Worm (Caenorhabditis elegans) whole organism, mixed stage, embryonic: Measurements from ENCODE around the gene clec-229.
"Not testable (repeated sequence)": the region's sequence is repeated elsewhere in the genome, so short reads cannot be mapped to it uniquely, and the experiment has no call there.

Source experiments
- bed-3 ChIP-seq: fragments of 200-800 bp; sonication (Bioruptor generic); optimal IDR thresholded peaks from 3 replicates; lab custom pipeline; 2018; ENCODE audit warnings: mild to moderate bottlenecking, missing genetic modification characterization, moderate library complexity, missing compliant biosample characterization
- ceh-39 ChIP-seq: fragments of 150-350 bp; optimal IDR thresholded peaks from 2 replicates; lab custom pipeline; 2014; ENCODE audit warnings: missing biosample characterization, missing genetic modification characterization
- ceh-43 ChIP-seq: fragments of 200-800 bp; sonication (Bioruptor generic); optimal IDR thresholded peaks from 2 replicates; lab custom pipeline; 2018; ENCODE audit warnings: mild to moderate bottlenecking, missing genetic modification characterization, moderate library complexity, missing compliant biosample characterization
- ceh-83 ChIP-seq: fragments of 200-800 bp; sonication (Bioruptor generic); optimal IDR thresholded peaks from 2 replicates; lab custom pipeline; 2018; ENCODE audit warnings: mild to moderate bottlenecking, missing genetic modification characterization, missing compliant biosample characterization
- cnd-1 ChIP-seq: fragments of 200-800 bp; sonication (Bioruptor generic); optimal IDR thresholded peaks from 2 replicates; lab custom pipeline; 2018; ENCODE audit warnings: mild to moderate bottlenecking, missing genetic modification characterization, missing compliant biosample characterization
- drap-1 ChIP-seq: fragments of 200-800 bp; sonication (Bioruptor generic); optimal IDR thresholded peaks from 3 replicates; lab custom pipeline; 2018; ENCODE audit warnings: mild to moderate bottlenecking, missing genetic modification characterization, missing compliant biosample characterization
- elt-1 ChIP-seq: sonication (generic microtip); optimal IDR thresholded peaks from 2 replicates; lab custom pipeline; 2017; ENCODE audit warnings: missing genetic modification characterization, mild to moderate bottlenecking, missing compliant biosample characterization, antibody characterized with exemption, moderate library complexity, borderline replicate concordance; ENCODE audit not compliant: insufficient read depth
- flh-1 ChIP-seq: fragments of 200-800 bp; sonication (Bioruptor generic); optimal IDR thresholded peaks from 2 replicates; lab custom pipeline; 2018; ENCODE audit warnings: mild to moderate bottlenecking, missing genetic modification characterization, moderate library complexity, missing compliant biosample characterization
- hlh-1 ChIP-seq: fragments of 150-350 bp; optimal IDR thresholded peaks from 2 replicates; lab custom pipeline; 2014; ENCODE audit warnings: missing biosample characterization, missing genetic modification reagents, missing genetic modification characterization
- lin-13 ChIP-seq: fragments of 150-350 bp; optimal IDR thresholded peaks from 2 replicates; lab custom pipeline; 2014; ENCODE audit warnings: missing biosample characterization, missing genetic modification characterization
- lin-32 ChIP-seq: fragments of 200-800 bp; sonication (Bioruptor generic); optimal IDR thresholded peaks from 2 replicates; lab custom pipeline; 2018; ENCODE audit warnings: mild to moderate bottlenecking, missing genetic modification characterization, missing compliant biosample characterization
- lsy-2 ChIP-seq: fragments of 150-350 bp; optimal IDR thresholded peaks from 2 replicates; lab custom pipeline; 2014; ENCODE audit warnings: missing biosample characterization, missing genetic modification characterization
- mab-5 ChIP-seq: fragments of 150-350 bp; optimal IDR thresholded peaks from 2 replicates; lab custom pipeline; 2014; ENCODE audit warnings: missing biosample characterization, missing genetic modification characterization
- mep-1 ChIP-seq: fragments of 150-350 bp; optimal IDR thresholded peaks from 2 replicates; lab custom pipeline; 2017; ENCODE audit warnings: missing biosample characterization, missing genetic modification reagents, missing genetic modification characterization, inconsistent platforms
- mls-2 ChIP-seq: sonication (generic microtip); optimal IDR thresholded peaks from 2 replicates; lab custom pipeline; 2016; ENCODE audit warnings: mild to moderate bottlenecking, missing genetic modification characterization, moderate library complexity, missing compliant biosample characterization
- nhr-12 ChIP-seq: fragments of 150-350 bp; optimal IDR thresholded peaks from 2 replicates; lab custom pipeline; 2014; ENCODE audit warnings: missing biosample characterization, missing genetic modification characterization
- nhr-2 ChIP-seq: fragments of 150-350 bp; optimal IDR thresholded peaks from 2 replicates; lab custom pipeline; 2014; ENCODE audit warnings: missing biosample characterization, missing genetic modification characterization
- nhr-237 ChIP-seq: fragments of 150-350 bp; optimal IDR thresholded peaks from 2 replicates; lab custom pipeline; 2014; ENCODE audit warnings: missing biosample characterization, missing genetic modification characterization
- nhr-28 ChIP-seq: fragments of 150-350 bp; optimal IDR thresholded peaks from 2 replicates; lab custom pipeline; 2014; ENCODE audit warnings: missing biosample characterization, missing genetic modification characterization
- nhr-76 ChIP-seq: sonication (generic microtip); optimal IDR thresholded peaks from 2 replicates; lab custom pipeline; 2017; ENCODE audit warnings: missing biosample characterization, missing genetic modification characterization
- pha-4 ChIP-seq: fragments of 150-350 bp; optimal IDR thresholded peaks from 2 replicates; lab custom pipeline; 2018; ENCODE audit warnings: missing biosample characterization, missing genetic modification reagents, missing genetic modification characterization
- sem-2 ChIP-seq: fragments of 200-800 bp; sonication (Bioruptor generic); optimal IDR thresholded peaks from 2 replicates; lab custom pipeline; 2018; ENCODE audit warnings: mild to moderate bottlenecking, missing genetic modification characterization, missing compliant biosample characterization
- snpc-4 ChIP-seq: fragments of 150-350 bp; optimal IDR thresholded peaks from 2 replicates; lab custom pipeline; 2014; ENCODE audit warnings: missing biosample characterization, missing genetic modification characterization
- unc-120 ChIP-seq: sonication (generic microtip); optimal IDR thresholded peaks from 2 replicates; lab custom pipeline; 2017; ENCODE audit warnings: missing genetic modification characterization, missing compliant biosample characterization; ENCODE audit not compliant: poor library complexity, severe bottlenecking
- unc-39 ChIP-seq: fragments of 150-350 bp; optimal IDR thresholded peaks from 2 replicates; lab custom pipeline; 2014; ENCODE audit warnings: missing biosample characterization, missing genetic modification characterization
- unc-62 ChIP-seq: fragments of 150-350 bp; optimal IDR thresholded peaks from 2 replicates; lab custom pipeline; 2014; ENCODE audit warnings: missing biosample characterization, missing genetic modification reagents, missing genetic modification characterization
- zip-8 ChIP-seq: fragments of 150-350 bp; optimal IDR thresholded peaks from 2 replicates; lab custom pipeline; 2014; ENCODE audit warnings: missing biosample characterization, missing genetic modification characterization
- ztf-11 ChIP-seq: fragments of 150-350 bp; optimal IDR thresholded peaks from 2 replicates; lab custom pipeline; 2014; ENCODE audit warnings: missing biosample characterization, missing genetic modification characterization

Gene clec-229

ce11 chrV:15322653-15323052, 18.7 kb downstream of the clec-229 start, which contains the start of gene nhr-247:
TSS of gene nhr-247 (plus strand) at chrV:15322982.
- TF ChIP-seq nhr-76 (tag; lab: Kevin White, UChicago); bed-3 (GFP tag; lab: Kevin White, UChicago); nhr-28 (tag; lab: Kevin White, UChicago): not testable (repeated sequence)
- TF ChIP-seq, all 35 proteins: peak for 0; not testable (repeated sequence) for 35

- TF ChIP-seq mab-5 (tag; lab: Kevin White, UChicago): no peak
- TF ChIP-seq ceh-43: no peak
- no peak for TF ChIP-seq flh-1 (GFP tag; lab: Kevin White, UChicago)
- TF ChIP-seq elt-1: no peak
- no peak for TF ChIP-seq nhr-28 (tag; lab: Kevin White, UChicago)
- TF ChIP-seq snpc-4 (tag; lab: Kevin White, UChicago): no peak
- no peak for TF ChIP-seq mep-1 (tag; lab: Kevin White, UChicago)
- no peak for TF ChIP-seq ceh-39 (tag; lab: Kevin White, UChicago)
Measured at ce11 chrV:15318638-15319037, 22.7 kb downstream of the clec-229 start, which contains the start of gene nhr-291. TSS of gene nhr-291 (plus strand) at chrV:15318961.

- TF ChIP-seq lin-32 (GFP tag; lab: Kevin White, UChicago): no peak
- no peak for TF ChIP-seq ceh-43
- TF ChIP-seq hlh-1 (tag; lab: Kevin White, UChicago): no peak
- no peak for TF ChIP-seq cnd-1 (tag; lab: Kevin White, UChicago)
- TF ChIP-seq lsy-2 (tag; lab: Kevin White, UChicago): no peak
- TF ChIP-seq pha-4: no peak
- no peak for TF ChIP-seq elt-1
- no peak for TF ChIP-seq zip-8 (tag; lab: Kevin White, UChicago)
- no peak for TF ChIP-seq ceh-83
Measured at ce11 chrV:15315827-15316527, 25.3 kb downstream of the clec-229 start, which contains the start of the genes srt-22 and nhr-246. TSS of gene srt-22 (minus strand) at chrV:15315927. TSS of gene nhr-246 (plus strand) at chrV:15316477.

- TF ChIP-seq lsy-2 (tag; lab: Kevin White, UChicago) (no peak), mep-1 (tag; lab: Kevin White, UChicago) (no peak), snpc-4 (tag; lab: Kevin White, UChicago) (no peak), nhr-28 (tag; lab: Kevin White, UChicago) (no peak), ceh-39 (tag; lab: Kevin White, UChicago) (no peak), pha-4 (no peak), ceh-43 (no peak), nhr-2 (no peak), zip-8 (tag; lab: Kevin White, UChicago) (no peak), nhr-76 (tag; lab: Kevin White, UChicago) (no peak), nhr-237 (tag; lab: Kevin White, UChicago) (no peak), nhr-12 (tag; lab: Kevin White, UChicago) (no peak), cnd-1 (tag; lab: Kevin White, UChicago) (no peak), lin-32 (GFP tag; lab: Kevin White, UChicago) (no peak), mab-5 (tag; lab: Kevin White, UChicago) (no peak), sem-2 (GFP tag; lab: Kevin White, UChicago) (no peak)
Measured at ce11 chrV:15313529-15313928, 27.8 kb downstream of the clec-229 start.

ce11 chrV:15310780-15311179, 30.5 kb downstream of the clec-229 start, which contains the start of gene irld-62:
TSS of gene irld-62 (plus strand) at chrV:15311080.
- TF ChIP-seq unc-62 (GFP tag; lab: Kevin White, UChicago) (no peak), ztf-11 (tag; lab: Kevin White, UChicago) (no peak), flh-1 (GFP tag; lab: Kevin White, UChicago) (no peak), zip-8 (tag; lab: Kevin White, UChicago) (no peak), ceh-83 (no peak), drap-1 (GFP tag; lab: Kevin White, UChicago) (no peak), mep-1 (tag; lab: Kevin White, UChicago) (no peak), ceh-39 (tag; lab: Kevin White, UChicago) (no peak), nhr-237 (tag; lab: Kevin White, UChicago) (no peak), unc-39 (no peak)

ce11 chrV:15309011-15309410, 32.3 kb downstream of the clec-229 start, which contains the start of gene srz-10:
TSS of gene srz-10 (minus strand) at chrV:15309098.
- TF ChIP-seq unc-39 (no peak), mab-5 (tag; lab: Kevin White, UChicago) (no peak), ztf-11 (tag; lab: Kevin White, UChicago) (no peak), ceh-83 (no peak), nhr-237 (tag; lab: Kevin White, UChicago) (no peak), mls-2 (tag; lab: Kevin White, UChicago) (no peak), unc-62 (GFP tag; lab: Kevin White, UChicago) (no peak), nhr-12 (tag; lab: Kevin White, UChicago) (no peak), bed-3 (GFP tag; lab: Kevin White, UChicago) (no peak), nhr-2 (no peak), unc-120 (tag; lab: Kevin White, UChicago) (no peak), nhr-76 (tag; lab: Kevin White, UChicago) (no peak), lin-13 (tag; lab: Kevin White, UChicago) (no peak)
